Fruit fly (Drosophila melanogaster) S2 (cell line): ENCODE data around the gene lectin-21Cb.

Experiments
- CG8478 ChIP-seq: fragments of >200 bp; optimal IDR thresholded peaks from 2 replicates; lab custom pipeline; 2018
- CTCF ChIP-seq, 2 experiments: fragments of >200 bp; optimal IDR thresholded peaks; 2 replicates each; lab custom pipeline; 2018

dm6 chr2L:636507-636906, 15.5 kb upstream of the lectin-21Cb start:
- TF ChIP-seq CG8478 (no peak), CTCF (optimal IDR thresholded peaks at IDR 0.05; lab: Kevin White, UChicago) (no peak)
